Fruit fly (Drosophila melanogaster) whole organism, embryonic: Measurements from ENCODE around the gene CG13893.
A peak's percentile ranks its signal among the peaks of the same experiment; 100 is the strongest.

ENCODE experiments used
- Adf1 ChIP-seq: fragments of 200-800 bp; sonication (Bioruptor generic); IDR thresholded peaks from 2 replicates; pipeline ENCODE4 v1.3.6; 2022; ENCODE audit warnings: missing biosample characterization, missing genetic modification characterization
- BtbVII ChIP-seq: fragments of 200-800 bp; sonication (Bioruptor generic); optimal IDR thresholded peaks from 3 replicates; lab custom pipeline; 2017; ENCODE audit warnings: missing biosample characterization, mild to moderate bottlenecking, missing genetic modification characterization
- CG10979 ChIP-seq: fragments of 200-800 bp; sonication (Bioruptor generic); optimal IDR thresholded peaks from 2 replicates; lab custom pipeline; 2018; ENCODE audit warnings: missing biosample characterization, mild to moderate bottlenecking, missing genetic modification characterization, moderate library complexity
- CG11247 ChIP-seq: fragments of 200-800 bp; sonication (Bioruptor generic); IDR thresholded peaks from 2 replicates; pipeline ENCODE4 v1.3.6; 2022; ENCODE audit warnings: missing biosample characterization, missing genetic modification characterization
- CG12942 ChIP-seq: fragments of 200-800 bp; sonication (Bioruptor generic); optimal IDR thresholded peaks from 3 replicates; lab custom pipeline; 2016; ENCODE audit warnings: missing biosample characterization, missing genetic modification characterization
- CG18476 ChIP-seq: fragments of 200-800 bp; sonication (Bioruptor generic); optimal IDR thresholded peaks from 2 replicates; lab custom pipeline; 2016; ENCODE audit warnings: missing biosample characterization, mild to moderate bottlenecking, missing genetic modification characterization
- CG18599 ChIP-seq: fragments of 200-800 bp; sonication (Bioruptor generic); optimal IDR thresholded peaks from 3 replicates; lab custom pipeline; 2017; ENCODE audit warnings: missing biosample characterization, missing genetic modification characterization, mild to moderate bottlenecking, moderate library complexity, missing genetic modification reagents
- CG30403 ChIP-seq: fragments of 200-800 bp; sonication (Bioruptor generic); optimal IDR thresholded peaks from 3 replicates; lab custom pipeline; 2016; ENCODE audit warnings: missing biosample characterization, missing genetic modification characterization
- CG30431 ChIP-seq: fragments of 200-800 bp; sonication (Bioruptor generic); optimal IDR thresholded peaks from 2 replicates; lab custom pipeline; 2017; ENCODE audit warnings: missing biosample characterization, missing genetic modification characterization
- CG3726 ChIP-seq: fragments of 200-800 bp; sonication (Bioruptor generic); IDR thresholded peaks from 3 replicates; pipeline ENCODE4, ENCODE4 v1.3.6; 2022; ENCODE audit warnings: missing biosample characterization, missing genetic modification characterization
- CG3995 ChIP-seq: fragments of 200-800 bp; sonication (Bioruptor generic); optimal IDR thresholded peaks from 3 replicates; lab custom pipeline; 2016; ENCODE audit warnings: missing biosample characterization, missing genetic modification characterization
- CG43689 ChIP-seq: fragments of 200-800 bp; sonication (Bioruptor generic); IDR thresholded peaks from 2 replicates; pipeline ENCODE4 v1.3.6; 2022; ENCODE audit warnings: missing biosample characterization, missing genetic modification characterization
- CG6765 ChIP-seq: fragments of 200-800 bp; sonication (Bioruptor generic); optimal IDR thresholded peaks from 3 replicates; lab custom pipeline; 2017; ENCODE audit warnings: missing biosample characterization, mild to moderate bottlenecking, missing genetic modification characterization
- CG6854 ChIP-seq: fragments of 200-800 bp; sonication (Bioruptor generic); optimal IDR thresholded peaks from 3 replicates; lab custom pipeline; 2017; ENCODE audit warnings: missing biosample characterization, mild to moderate bottlenecking, missing genetic modification characterization
- CG7928 ChIP-seq: fragments of 200-800 bp; sonication (Bioruptor generic); optimal IDR thresholded peaks from 2 replicates; lab custom pipeline; 2017; ENCODE audit warnings: missing biosample characterization, mild to moderate bottlenecking, missing genetic modification characterization
- CG8089 ChIP-seq: fragments of 200-800 bp; sonication (Bioruptor generic); optimal IDR thresholded peaks from 3 replicates; lab custom pipeline; 2016; ENCODE audit warnings: missing biosample characterization, missing genetic modification characterization
- CoRest ChIP-seq: fragments of 200-800 bp; sonication (Bioruptor generic); optimal IDR thresholded peaks from 3 replicates; lab custom pipeline; 2018; ENCODE audit warnings: missing biosample characterization, mild to moderate bottlenecking, missing genetic modification characterization, moderate library complexity
- Deaf1 ChIP-seq: fragments of 200-800 bp; optimal IDR thresholded peaks from 3 replicates; lab custom pipeline; 2019; ENCODE audit warnings: missing biosample characterization, mild to moderate bottlenecking, missing genetic modification characterization, moderate library complexity
- GATAe ChIP-seq: fragments of 200-800 bp; sonication (Bioruptor generic); conservative IDR thresholded peaks from 2 replicates; pipeline ENCODE4 v1.3.6; 2022; ENCODE audit warnings: missing biosample characterization, missing genetic modification characterization
- Hmr ChIP-seq: fragments of 200-800 bp; sonication (Bioruptor generic); optimal IDR thresholded peaks from 3 replicates; lab custom pipeline; 2017; ENCODE audit warnings: mild to moderate bottlenecking, missing biosample characterization, missing genetic modification reagents, missing genetic modification characterization
- Mes4 ChIP-seq: fragments of 200-800 bp; sonication (Bioruptor generic); optimal IDR thresholded peaks from 2 replicates; lab custom pipeline; 2016; ENCODE audit warnings: missing biosample characterization, missing genetic modification characterization
- Scr ChIP-seq: fragments of 200-800 bp; sonication (Bioruptor generic); IDR thresholded peaks from 2 replicates; pipeline ENCODE4 v1.3.6; 2022; ENCODE audit warnings: missing biosample characterization, missing genetic modification characterization; ENCODE audit not compliant: partially characterized antibody
- Sox102F ChIP-seq: fragments of 200-800 bp; sonication (Bioruptor generic); optimal IDR thresholded peaks from 2 replicates; lab custom pipeline; 2018; ENCODE audit warnings: missing biosample characterization, mild to moderate bottlenecking, missing genetic modification characterization, moderate library complexity
- ash1 ChIP-seq: fragments of 200-800 bp; sonication (Bioruptor generic); optimal IDR thresholded peaks from 2 replicates; lab custom pipeline; 2018; ENCODE audit warnings: missing biosample characterization, mild to moderate bottlenecking, missing genetic modification characterization
- bcd ChIP-seq: fragments of 200-800 bp; sonication (Bioruptor generic); optimal IDR thresholded peaks from 2 replicates; lab custom pipeline; 2017; ENCODE audit warnings: missing biosample characterization, mild to moderate bottlenecking, missing genetic modification characterization
- bsh ChIP-seq, 2 experiments: fragments of 200-800 bp; sonication (Bioruptor generic); optimal IDR thresholded peaks; 2 replicates each; lab custom pipeline; 2017 to 2018; ENCODE audit warnings: mild to moderate bottlenecking in 2 of 2, missing biosample characterization in 2 of 2, missing genetic modification characterization in 2 of 2, moderate library complexity in 1 of 2
- cas ChIP-seq: fragments of 200-800 bp; sonication (Bioruptor generic); IDR thresholded peaks from 2 replicates; pipeline ENCODE4 v1.3.6; 2022; ENCODE audit warnings: missing biosample characterization, missing genetic modification characterization
- caup ChIP-seq: fragments of 200-800 bp; sonication (Bioruptor generic); optimal IDR thresholded peaks from 3 replicates; lab custom pipeline; 2017; ENCODE audit warnings: missing biosample characterization, mild to moderate bottlenecking, missing genetic modification characterization, moderate library complexity; ENCODE audit not compliant: severe bottlenecking
- corto ChIP-seq: fragments of 200-800 bp; sonication (Bioruptor generic); optimal IDR thresholded peaks from 2 replicates; lab custom pipeline; 2016; ENCODE audit warnings: missing biosample characterization, mild to moderate bottlenecking, missing genetic modification characterization, moderate library complexity
- dmrt11E ChIP-seq: fragments of 200-800 bp; sonication (Bioruptor generic); optimal IDR thresholded peaks from 3 replicates; lab custom pipeline; 2018; ENCODE audit warnings: missing biosample characterization, mild to moderate bottlenecking, missing genetic modification characterization, moderate library complexity
- dmrt99B ChIP-seq: fragments of 200-800 bp; sonication (Bioruptor generic); optimal IDR thresholded peaks from 2 replicates; lab custom pipeline; 2018; ENCODE audit warnings: missing biosample characterization, mild to moderate bottlenecking, missing genetic modification characterization, moderate library complexity
- eve ChIP-seq, 2 experiments: fragments of >200 bp; optimal IDR thresholded peaks; 2 replicates each; lab custom pipeline; 2017; ENCODE audit warnings: missing biosample characterization in 2 of 2, missing genetic modification characterization in 2 of 2
- fru ChIP-seq: fragments of >200 bp; optimal IDR thresholded peaks from 2 replicates; lab custom pipeline; 2017
- gcm ChIP-seq: fragments of 200-800 bp; sonication (Bioruptor generic); optimal IDR thresholded peaks from 2 replicates; lab custom pipeline; 2019; ENCODE audit warnings: missing biosample characterization, mild to moderate bottlenecking, missing genetic modification characterization, moderate library complexity
- insv ChIP-seq, 2 experiments: fragments of 200-800 bp; sonication (Bioruptor generic); optimal IDR thresholded peaks; 3 replicates each; lab custom pipeline; 2016 to 2018; ENCODE audit warnings: missing biosample characterization in 2 of 2, missing genetic modification characterization in 2 of 2
- jing ChIP-seq: fragments of 200-800 bp; sonication (Bioruptor generic); optimal IDR thresholded peaks from 2 replicates; lab custom pipeline; 2018; ENCODE audit warnings: missing biosample characterization, mild to moderate bottlenecking, missing genetic modification characterization
- jumu ChIP-seq: fragments of 200-800 bp; sonication (Bioruptor generic); optimal IDR thresholded peaks from 3 replicates; lab custom pipeline; 2016; ENCODE audit warnings: missing biosample characterization, missing genetic modification characterization
- knrl ChIP-seq: fragments of 200-800 bp; sonication (Bioruptor generic); IDR thresholded peaks from 3 replicates; pipeline ENCODE4 v1.3.6; 2022; ENCODE audit warnings: missing biosample characterization, missing genetic modification characterization; ENCODE audit not compliant: partially characterized antibody
- odd ChIP-seq: fragments of 200-800 bp; sonication (Bioruptor generic); optimal IDR thresholded peaks from 2 replicates; lab custom pipeline; 2017; ENCODE audit warnings: missing biosample characterization, mild to moderate bottlenecking, missing genetic modification characterization
- pnt ChIP-seq: fragments of 200-800 bp; sonication (Bioruptor generic); optimal IDR thresholded peaks from 3 replicates; lab custom pipeline; 2016; ENCODE audit warnings: missing biosample characterization, missing genetic modification characterization
- pzg ChIP-seq: fragments of 200-800 bp; sonication (Bioruptor generic); optimal IDR thresholded peaks from 3 replicates; lab custom pipeline; 2018; ENCODE audit warnings: missing biosample characterization, mild to moderate bottlenecking, missing genetic modification characterization, moderate library complexity
- sens ChIP-seq: fragments of 200-800 bp; sonication (Bioruptor generic); peaks from one replicate; lab custom pipeline; 2016; ENCODE audit warnings: missing biosample characterization, missing genetic modification characterization
- slp2 ChIP-seq: fragments of 200-800 bp; sonication (Bioruptor generic); optimal IDR thresholded peaks from 2 replicates; lab custom pipeline; 2016; ENCODE audit warnings: missing biosample characterization, missing genetic modification characterization
- sqz ChIP-seq: fragments of 200-800 bp; sonication (Bioruptor generic); optimal IDR thresholded peaks from 3 replicates; lab custom pipeline; 2018; ENCODE audit warnings: missing biosample characterization, mild to moderate bottlenecking, missing genetic modification characterization
- toy ChIP-seq: fragments of 200-800 bp; sonication (Bioruptor generic); IDR thresholded peaks from 2 replicates; pipeline ENCODE4 v1.3.6; 2022; ENCODE audit warnings: missing biosample characterization, missing genetic modification characterization
- tx ChIP-seq: fragments of 200-800 bp; sonication (Bioruptor generic); optimal IDR thresholded peaks from 2 replicates; lab custom pipeline; 2016; ENCODE audit warnings: missing biosample characterization, missing genetic modification characterization
- unc-4 ChIP-seq: fragments of 200-800 bp; sonication (Bioruptor generic); IDR thresholded peaks from 2 replicates; pipeline ENCODE4 v1.3.6; 2022; ENCODE audit warnings: missing biosample characterization, missing genetic modification characterization; ENCODE audit not compliant: partially characterized antibody
- zf30C ChIP-seq: fragments of 200-800 bp; sonication (Bioruptor generic); optimal IDR thresholded peaks from 3 replicates; lab custom pipeline; 2018; ENCODE audit warnings: missing biosample characterization, mild to moderate bottlenecking, missing genetic modification characterization
- zfh1 ChIP-seq: fragments of 200-800 bp; sonication (Bioruptor generic); IDR thresholded peaks from 3 replicates; pipeline ENCODE4 v1.3.6; 2022; ENCODE audit warnings: missing biosample characterization, missing genetic modification characterization

Gene CG13893

dm6 chr3L:618347-619272, 14.8 kb upstream of the CG13893 start:
- TF ChIP-seq Mes4 (GFP tag; lab: Kevin White, UChicago), result no peak
- no peak for TF ChIP-seq CG18599 (GFP tag; lab: Kevin White, UChicago)
- TF ChIP-seq CG12942, result no peak
- TF ChIP-seq CG3726 (GFP tag; lab: Robert Waterston, UW), result no peak
- peak; percentile 20 for TF ChIP-seq corto
- no peak for TF ChIP-seq tx
- no peak for TF ChIP-seq CG11247 (GFP tag; lab: Robert Waterston, UW)
- no peak for TF ChIP-seq unc-4 (GFP tag; lab: Robert Waterston, UW)
- TF ChIP-seq CG30403 (GFP tag; lab: Kevin White, UChicago), result no peak
- TF ChIP-seq zfh1 (GFP tag; lab: Robert Waterston, UW), result 0 out of 3 replicates have a peak, but pooled peaks have one; percentile 23
- TF ChIP-seq CG3995, result no peak
- no peak for TF ChIP-seq CG30431 (GFP tag; lab: Kevin White, UChicago)
- TF ChIP-seq dmrt99B, result no peak
- peak; percentile 71 for TF ChIP-seq sens (GFP tag; lab: Kevin White, UChicago)
- no peak for TF ChIP-seq Deaf1
- no peak for TF ChIP-seq CG8089
- no peak for TF ChIP-seq Scr (GFP tag; lab: Robert Waterston, UW)
- TF ChIP-seq jumu (GFP tag; lab: Kevin White, UChicago), result no peak
- TF ChIP-seq CG43689 (GFP tag; lab: Robert Waterston, UW), result no peak
- TF ChIP-seq eve (GFP tag; optimal IDR thresholded peaks at IDR 0.05; lab: Kevin White, UChicago), result peak in 1 of 2 experiments; percentile 34
- no peak for TF ChIP-seq slp2
- no peak for TF ChIP-seq insv (GFP tag; optimal IDR thresholded peaks at IDR 0.05; lab: Kevin White, UChicago)
- TF ChIP-seq toy (GFP tag; lab: Robert Waterston, UW), result no peak
- TF ChIP-seq sqz, result no peak
- peak in 1 of 2 experiments; percentile 87 for TF ChIP-seq bsh (GFP tag; optimal IDR thresholded peaks at IDR 0.05; lab: Kevin White, UChicago)
- TF ChIP-seq GATAe, result no peak
- TF ChIP-seq jing (GFP tag; lab: Kevin White, UChicago), result no peak
- TF ChIP-seq fru (lab: Kevin White, UChicago), result no peak
- no peak for TF ChIP-seq pnt
- no peak for TF ChIP-seq CG6854 (GFP tag; lab: Kevin White, UChicago)
- TF ChIP-seq bcd (GFP tag; lab: Kevin White, UChicago), result no peak
- TF ChIP-seq ash1 (GFP tag; lab: Kevin White, UChicago), result no peak
- TF ChIP-seq CG7928 (GFP tag; lab: Kevin White, UChicago), result no peak
- no peak for TF ChIP-seq cas (GFP tag; lab: Robert Waterston, UW)
- no peak for TF ChIP-seq CG6765 (GFP tag; lab: Kevin White, UChicago)
- no peak for TF ChIP-seq pzg (GFP tag; lab: Kevin White, UChicago)
- no peak for TF ChIP-seq Hmr (GFP tag; lab: Kevin White, UChicago)
- no peak for TF ChIP-seq CG18476
- TF ChIP-seq CoRest (tag; lab: Kevin White, UChicago), result no peak
- no peak for TF ChIP-seq dmrt11E (tag; lab: Kevin White, UChicago)
- no peak for TF ChIP-seq CG10979 (tag; lab: Kevin White, UChicago)
- no peak for TF ChIP-seq BtbVII
- no peak for TF ChIP-seq knrl (GFP tag; lab: Robert Waterston, UW)
- TF ChIP-seq Sox102F (GFP tag; lab: Kevin White, UChicago), result no peak
- TF ChIP-seq zf30C (GFP tag; lab: Kevin White, UChicago), result peak; percentile 22
- TF ChIP-seq gcm (GFP tag; lab: Kevin White, UChicago), result no peak
- no peak for TF ChIP-seq caup (GFP tag; lab: Kevin White, UChicago)
- TF ChIP-seq odd (GFP tag; lab: Kevin White, UChicago), result no peak
- TF ChIP-seq Adf1 (GFP tag; lab: Robert Waterston, UW), result no peak
